Fruit fly (Drosophila melanogaster): ENCODE measurements around the gene CG4598.

DNA sequence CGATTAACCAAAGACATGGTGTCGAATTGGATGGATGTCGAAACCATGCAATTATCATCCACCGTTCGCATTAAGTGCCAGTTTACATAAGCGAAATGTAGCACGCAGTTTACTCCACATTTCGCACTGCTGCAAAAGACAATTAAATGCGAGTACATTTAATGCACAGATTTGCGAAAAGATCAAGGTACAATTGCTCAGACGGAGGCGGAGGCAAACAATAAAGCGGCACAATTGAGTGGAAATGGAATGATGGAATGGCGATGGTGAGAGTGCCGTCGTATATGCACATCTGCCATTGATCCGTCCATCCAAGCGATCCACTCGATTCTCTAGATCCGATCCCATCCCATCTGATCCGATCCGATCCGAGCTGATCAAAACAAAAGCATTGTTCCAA lies 26.7 kb downstream of the CG4598 start:
- TF ChIP-seq CG15073 (GFP tag; optimal IDR thresholded peaks at IDR 0.05) (no peak), CG2889 (GFP tag; IDR thresholded peaks at IDR 0.05) (no peak), CG17829 (tag; optimal IDR thresholded peaks at IDR 0.05) (no peak), dmrt11E (tag; optimal IDR thresholded peaks at IDR 0.05) (no peak), nerfin-2 (GFP tag; IDR thresholded peaks at IDR 0.05; ENCODE audit: partially characterized antibody) (no peak), tna (GFP tag; IDR thresholded peaks at IDR 0.05; ENCODE audit: partially characterized antibody) (no peak), CG8089 (GFP tag; optimal IDR thresholded peaks at IDR 0.05) (no peak), zfh1 (GFP tag; IDR thresholded peaks at IDR 0.05) (no peak), btn (GFP tag; optimal IDR thresholded peaks at IDR 0.05) (no peak), usp (GFP tag; optimal IDR thresholded peaks at IDR 0.05) (no peak), Hr39 (optimal IDR thresholded peaks at IDR 0.05) (no peak), abd-A (tag; optimal IDR thresholded peaks at IDR 0.05) (no peak), cas (GFP tag; IDR thresholded peaks at IDR 0.05) (no peak), ara (GFP tag; IDR thresholded peaks at IDR 0.05) (no peak)

All from whole organism, embryonic.